Fruit fly (Drosophila melanogaster): Measurements from ENCODE around the gene GstD10.

The GstD10 gene

dm6 chr3R:12367464-12367863, 1.9 kb upstream of the GstD10 start, which contains the start of gene GstD9:
Gene GstD9 (minus strand): TSS chr3R:12367564.
- TF ChIP-seq pan (optimal IDR thresholded peaks at IDR 0.05) (no peak), h (GFP tag; optimal IDR thresholded peaks at IDR 0.05) (no peak), dmrt93B (GFP tag; optimal IDR thresholded peaks at IDR 0.05) (no peak), foxo (GFP tag; optimal IDR thresholded peaks at IDR 0.05) (no peak), Hr78 (GFP tag; optimal IDR thresholded peaks at IDR 0.05) (no peak), OdsH (GFP tag; optimal IDR thresholded peaks at IDR 0.05) (no peak), Rel (GFP tag; optimal IDR thresholded peaks at IDR 0.05) (no peak), Rel (tag; optimal IDR thresholded peaks at IDR 0.05) (no peak), GATAd (GFP tag; optimal IDR thresholded peaks at IDR 0.05) (no peak), HLH106 (tag; optimal IDR thresholded peaks at IDR 0.05) (no peak), tai (GFP tag; optimal IDR thresholded peaks at IDR 0.05) (no peak), Dfd (GFP tag; optimal IDR thresholded peaks at IDR 0.05) (no peak), Hnf4 (GFP tag; optimal IDR thresholded peaks at IDR 0.05) (no peak), Mio (GFP tag; optimal IDR thresholded peaks at IDR 0.05) (no peak), lola (GFP tag; optimal IDR thresholded peaks at IDR 0.05) (no peak), N (GFP tag; optimal IDR thresholded peaks at IDR 0.05) (no peak), dsf (GFP tag; optimal IDR thresholded peaks at IDR 0.05; ENCODE audit: borderline replicate concordance) (no peak), Vsx2 (GFP tag; optimal IDR thresholded peaks at IDR 0.05; ENCODE audit: partially characterized antibody) (no peak), Abd-B (GFP tag; optimal IDR thresholded peaks at IDR 0.05) (no peak), Dif (GFP tag; optimal IDR thresholded peaks at IDR 0.05; ENCODE audit: partially characterized antibody) (no peak)

- TF ChIP-seq dsf (GFP tag; optimal IDR thresholded peaks at IDR 0.05; ENCODE audit: borderline replicate concordance) = no peak
Measured at dm6 chr3R:12365887-12366286, 352 bp upstream of the GstD10 start.

dm6 chr3R:12364580-12364979, 955 bp downstream of the GstD10 start, which contains the start of gene Tim17a1:
Gene Tim17a1 (minus strand): TSS chr3R:12364680.
- no peak for TF ChIP-seq fru (GFP tag; optimal IDR thresholded peaks at IDR 0.05)
- TF ChIP-seq dmrt93B (GFP tag; optimal IDR thresholded peaks at IDR 0.05) = no peak
- no peak for TF ChIP-seq ey (GFP tag; optimal IDR thresholded peaks at IDR 0.05)
- TF ChIP-seq sage (GFP tag; optimal IDR thresholded peaks at IDR 0.05) = no peak
- TF ChIP-seq Abd-B (GFP tag; optimal IDR thresholded peaks at IDR 0.05) = no peak

dm6 chr3R:12363544-12363943, 2.0 kb downstream of the GstD10 start:
- TF ChIP-seq Rel (GFP tag; optimal IDR thresholded peaks at IDR 0.05) = no peak
- TF ChIP-seq Rel (tag; optimal IDR thresholded peaks at IDR 0.05) = peak; percentile 3
- TF ChIP-seq Hnf4 (GFP tag; optimal IDR thresholded peaks at IDR 0.05) = no peak

- no peak for TF ChIP-seq Myc (optimal IDR thresholded peaks at IDR 0.05)
- TF ChIP-seq Hr78 (GFP tag; optimal IDR thresholded peaks at IDR 0.05) = no peak
- no peak for TF ChIP-seq CrebA (GFP tag; optimal IDR thresholded peaks at IDR 0.05; ENCODE audit: borderline replicate concordance)
- no peak for TF ChIP-seq N (GFP tag; optimal IDR thresholded peaks at IDR 0.05)
- no peak for TF ChIP-seq dmrt93B (GFP tag; optimal IDR thresholded peaks at IDR 0.05)
- no peak for TF ChIP-seq pan (optimal IDR thresholded peaks at IDR 0.05)
- no peak for TF ChIP-seq h (GFP tag; optimal IDR thresholded peaks at IDR 0.05)
- TF ChIP-seq Rel (GFP tag; optimal IDR thresholded peaks at IDR 0.05) = no peak
- TF ChIP-seq Rel (tag; optimal IDR thresholded peaks at IDR 0.05) = no peak
- TF ChIP-seq fru (GFP tag; optimal IDR thresholded peaks at IDR 0.05) = no peak
- TF ChIP-seq foxo (GFP tag; optimal IDR thresholded peaks at IDR 0.05) = no peak
Measured at dm6 chr3R:12361962-12362497, 3.5 kb downstream of the GstD10 start.

- TF ChIP-seq Hr78 (GFP tag; optimal IDR thresholded peaks at IDR 0.05) (no peak), sage (GFP tag; optimal IDR thresholded peaks at IDR 0.05) (no peak), Sp1 (GFP tag; optimal IDR thresholded peaks at IDR 0.05) (no peak), foxo (GFP tag; optimal IDR thresholded peaks at IDR 0.05) (no peak), woc (GFP tag; optimal IDR thresholded peaks at IDR 0.05) (peak; percentile 15), CG32264 (GFP tag; optimal IDR thresholded peaks at IDR 0.05) (no peak), Myc (optimal IDR thresholded peaks at IDR 0.05) (no peak), Jra (GFP tag; optimal IDR thresholded peaks at IDR 0.05) (no peak), Dif (GFP tag; optimal IDR thresholded peaks at IDR 0.05; ENCODE audit: partially characterized antibody) (peak; percentile 20), GATAd (GFP tag; optimal IDR thresholded peaks at IDR 0.05) (no peak), Rel (GFP tag; optimal IDR thresholded peaks at IDR 0.05) (no peak), Rel (tag; optimal IDR thresholded peaks at IDR 0.05) (peak; percentile 94)
Measured at dm6 chr3R:12359837-12360236, 5.7 kb downstream of the GstD10 start, which contains the start of gene CG4115. Gene CG4115 (plus strand): TSS chr3R:12360008.
